Worm (Caenorhabditis elegans): Measurements from ENCODE around the gene sra-32.

- TF ChIP-seq F13H6.1 (tag; optimal IDR thresholded peaks at IDR 0.05) = no peak
- no peak for TF ChIP-seq ceh-34 (tag; optimal IDR thresholded peaks at IDR 0.05)
- no peak for TF ChIP-seq pqm-1 (tag; optimal IDR thresholded peaks at IDR 0.05)
Measured at ce11 chrII:4540631-4541030, 8.9 kb upstream of the sra-32 start, which contains the start of gene sra-36.

Data from whole organism, late embryonic.